Worm (Caenorhabditis elegans): Measurements from ENCODE around the gene Y39H10A.1.
A peak's percentile ranks its signal among the peaks of the same experiment; 100 is the strongest.

Y39H10A.1 gene

DNA sequence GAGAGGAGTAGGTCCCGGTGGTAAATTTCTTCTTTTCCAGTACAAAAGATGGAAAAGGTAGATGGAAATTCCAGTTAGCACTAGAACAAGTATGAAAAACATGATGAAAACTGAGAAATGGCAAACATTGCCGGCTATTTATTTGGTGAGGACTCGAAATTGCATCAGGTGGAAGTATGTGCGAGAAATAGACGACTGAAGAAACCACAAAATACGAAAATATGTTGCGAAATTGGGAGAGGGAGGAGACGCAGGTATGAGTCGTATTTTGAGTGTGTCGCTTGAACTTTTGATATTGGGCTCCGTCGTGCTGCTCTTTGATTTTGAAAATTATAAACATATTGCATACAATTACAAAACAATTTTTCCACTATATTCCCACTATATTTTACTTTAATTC lies 36.3 kb downstream of the Y39H10A.1 start, which contains the start of gene cyp-33C8:
TSS of gene cyp-33C8 (minus strand) at position 200 of the 400 bp plus-strand sequence.
- TF ChIP-seq F13H6.1 (tag; optimal IDR thresholded peaks at IDR 0.05) (no peak), blmp-1 (tag; optimal IDR thresholded peaks at IDR 0.05; ENCODE audit: insufficient read depth) (no peak), zag-1 (tag; optimal IDR thresholded peaks at IDR 0.05) (no peak), aly-2 (tag; optimal IDR thresholded peaks at IDR 0.05) (no peak), nhr-10 (tag; optimal IDR thresholded peaks at IDR 0.05) (no peak), ztf-11 (tag; optimal IDR thresholded peaks at IDR 0.05) (no peak), peb-1 (tag; optimal IDR thresholded peaks at IDR 0.05) (no peak), unc-55 (GFP tag; optimal IDR thresholded peaks at IDR 0.05) (peak; percentile 52), C34F6.9 (tag; optimal IDR thresholded peaks at IDR 0.05) (peak; percentile 49), crh-2 (tag; optimal IDR thresholded peaks at IDR 0.05) (no peak), nhr-25 (tag; optimal IDR thresholded peaks at IDR 0.05) (no peak), sem-4 (tag; optimal IDR thresholded peaks at IDR 0.05) (no peak), sma-9 (GFP tag; optimal IDR thresholded peaks at IDR 0.05) (peak; percentile 71), sma-9 (tag; optimal IDR thresholded peaks at IDR 0.05) (no peak), elt-3 (tag; optimal IDR thresholded peaks at IDR 0.05) (no peak), nhr-129 (tag; optimal IDR thresholded peaks at IDR 0.05) (peak; percentile 95), ceh-82 (tag; optimal IDR thresholded peaks at IDR 0.05) (no peak), nhr-6 (tag; optimal IDR thresholded peaks at IDR 0.05) (no peak), unc-39 (tag; optimal IDR thresholded peaks at IDR 0.05) (no peak), mdl-1 (tag; optimal IDR thresholded peaks at IDR 0.05) (no peak), ztf-1 (GFP tag; conservative IDR thresholded peaks at IDR 0.05) (no peak), fos-1 (tag; optimal IDR thresholded peaks at IDR 0.05) (peak; percentile 51), R02D3.7 (tag; optimal IDR thresholded peaks at IDR 0.05) (no peak), ama-1 (optimal IDR thresholded peaks at IDR 0.05) (no peak), mab-5 (tag; optimal IDR thresholded peaks at IDR 0.05) (no peak), ceh-16 (tag; optimal IDR thresholded peaks at IDR 0.05) (no peak), mbf-1 (tag; optimal IDR thresholded peaks at IDR 0.05) (no peak), nhr-23 (tag; optimal IDR thresholded peaks at IDR 0.05) (no peak)

ce11 chrV:3805499-3805898 lies 38.5 kb downstream of the Y39H10A.1 start, which contains the start of gene R08F11.4:
TSS of gene R08F11.4 (minus strand) at chrV:3805527.
- TF ChIP-seq nhr-129 (tag; optimal IDR thresholded peaks at IDR 0.05) (peak; percentile 98), fos-1 (tag; optimal IDR thresholded peaks at IDR 0.05) (peak; percentile 5), ama-1 (optimal IDR thresholded peaks at IDR 0.05) (no peak)

ce11 chrV:3805961-3806360 lies 39.0 kb downstream of the Y39H10A.1 start, which contains the start of gene srw-7:
TSS of gene srw-7 (plus strand) at chrV:3806261.
- TF ChIP-seq zag-1 (tag; optimal IDR thresholded peaks at IDR 0.05), result no peak
- no peak for TF ChIP-seq crh-2 (tag; optimal IDR thresholded peaks at IDR 0.05)
- no peak for TF ChIP-seq unc-55 (GFP tag; optimal IDR thresholded peaks at IDR 0.05)
- no peak for TF ChIP-seq sem-4 (tag; optimal IDR thresholded peaks at IDR 0.05)
- no peak for TF ChIP-seq gmeb-1 (tag; optimal IDR thresholded peaks at IDR 0.05)
- TF ChIP-seq peb-1 (tag; optimal IDR thresholded peaks at IDR 0.05), result no peak
- TF ChIP-seq nhr-237 (tag; optimal IDR thresholded peaks at IDR 0.05), result no peak

- no peak for TF ChIP-seq R02D3.7 (tag; optimal IDR thresholded peaks at IDR 0.05)
- no peak for TF ChIP-seq alr-1 (tag; optimal IDR thresholded peaks at IDR 0.05)
- no peak for TF ChIP-seq nhr-25 (tag; optimal IDR thresholded peaks at IDR 0.05)
- no peak for TF ChIP-seq lin-39 (tag; optimal IDR thresholded peaks at IDR 0.05)
- no peak for TF ChIP-seq lin-11 (tag; optimal IDR thresholded peaks at IDR 0.05)
- no peak for TF ChIP-seq nhr-77 (tag; optimal IDR thresholded peaks at IDR 0.05)
- no peak for TF ChIP-seq ztf-4 (tag; optimal IDR thresholded peaks at IDR 0.05)
- no peak for TF ChIP-seq dmd-4 (tag; optimal IDR thresholded peaks at IDR 0.05)
- TF ChIP-seq fos-1 (tag; optimal IDR thresholded peaks at IDR 0.05), result no peak
- TF ChIP-seq nhr-6 (tag; optimal IDR thresholded peaks at IDR 0.05), result no peak
- TF ChIP-seq unc-39 (tag; optimal IDR thresholded peaks at IDR 0.05), result no peak
- no peak for TF ChIP-seq nhr-129 (tag; optimal IDR thresholded peaks at IDR 0.05)
- TF ChIP-seq snpc-4 (tag; optimal IDR thresholded peaks at IDR 0.05), result no peak
- no peak for TF ChIP-seq egl-27 (tag; optimal IDR thresholded peaks at IDR 0.05)
- TF ChIP-seq unc-55 (GFP tag; optimal IDR thresholded peaks at IDR 0.05), result no peak
- no peak for TF ChIP-seq lsy-2 (tag; optimal IDR thresholded peaks at IDR 0.05)
- TF ChIP-seq gmeb-1 (tag; optimal IDR thresholded peaks at IDR 0.05), result no peak
- no peak for TF ChIP-seq nhr-11 (tag; optimal IDR thresholded peaks at IDR 0.05)
Observed at ce11 chrV:3807846-3808245, 40.8 kb downstream of the Y39H10A.1 start.
